Fruit fly (Drosophila melanogaster): Measurements from ENCODE around the gene Blos2.

Gene Blos2

DNA sequence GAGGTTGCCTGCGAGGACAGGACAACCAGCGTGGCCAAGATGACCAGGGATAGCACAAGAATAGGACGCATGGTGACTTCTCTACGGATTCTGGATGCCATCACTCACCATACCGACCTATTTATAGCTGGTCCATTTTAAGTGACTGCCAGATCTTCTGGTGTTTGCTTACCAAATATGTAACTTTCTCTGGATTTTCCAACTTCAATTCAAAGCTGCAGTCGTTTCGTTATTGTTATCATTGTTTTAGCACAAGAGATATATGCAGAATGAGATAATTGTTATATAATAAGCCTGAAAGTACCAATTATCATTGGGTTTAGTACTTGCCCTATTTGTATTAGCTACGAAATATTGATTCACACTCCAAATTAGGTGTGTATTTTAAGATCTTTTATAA, 42.4 kb downstream of the Blos2 start, which contains the start of gene CG32071:
CG32071 (minus strand) TSS at position 101 of the 400 bp plus-strand sequence.
- no peak for TF ChIP-seq CG9948 (tag; optimal IDR thresholded peaks at IDR 0.05)
- no peak for TF ChIP-seq CG8159 (tag; optimal IDR thresholded peaks at IDR 0.05)
- TF ChIP-seq CG17806 (tag; optimal IDR thresholded peaks at IDR 0.05), result no peak
- TF ChIP-seq rn (GFP tag; IDR thresholded peaks at IDR 0.05), result no peak
- TF ChIP-seq Ets98B (GFP tag; IDR thresholded peaks at IDR 0.05), result no peak
- no peak for TF ChIP-seq CG14655 (GFP tag; optimal IDR thresholded peaks at IDR 0.05)
- TF ChIP-seq Snoo (tag; optimal IDR thresholded peaks at IDR 0.05), result no peak
- TF ChIP-seq CG10348 (GFP tag; IDR thresholded peaks at IDR 0.05), result no peak
- TF ChIP-seq EcR (GFP tag; optimal IDR thresholded peaks at IDR 0.05), result no peak
- TF ChIP-seq Pif1A (GFP tag; optimal IDR thresholded peaks at IDR 0.05), result no peak
- no peak for TF ChIP-seq fd96Ca (GFP tag; IDR thresholded peaks at IDR 0.05)
- TF ChIP-seq CG34367 (tag; optimal IDR thresholded peaks at IDR 0.05), result no peak
- no peak for TF ChIP-seq CG8301 (tag; optimal IDR thresholded peaks at IDR 0.05)
- TF ChIP-seq CG15710 (tag; optimal IDR thresholded peaks at IDR 0.05), result no peak
- no peak for TF ChIP-seq CG4496 (GFP tag; IDR thresholded peaks at IDR 0.05)
- TF ChIP-seq CG12605 (GFP tag; IDR thresholded peaks at IDR 0.05), result no peak

DNA sequence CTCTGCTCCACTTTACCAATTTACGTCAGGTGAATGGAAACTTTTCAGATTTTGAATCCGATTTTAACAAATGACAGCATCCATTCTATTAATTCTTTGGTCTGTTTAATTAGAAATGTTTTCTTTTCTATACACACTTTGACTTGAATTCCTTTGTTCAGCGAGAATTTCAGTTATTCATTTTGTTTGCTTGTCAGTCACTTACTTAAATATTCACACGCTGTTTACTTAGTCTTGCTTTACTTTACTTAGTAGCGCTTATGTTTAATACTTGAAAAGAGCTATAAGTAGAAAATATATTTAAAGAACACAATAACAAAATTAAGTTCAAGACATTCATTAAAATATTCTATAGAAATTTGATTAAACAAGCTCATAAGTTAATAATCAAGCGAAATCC, 46.1 kb downstream of the Blos2 start, which contains the start of gene CG32073:
CG32073 (minus strand) TSS at position 151 of the 400 bp plus-strand sequence.
- no peak for TF ChIP-seq Pif1B (GFP tag; optimal IDR thresholded peaks at IDR 0.05)
- TF ChIP-seq Snoo (tag; optimal IDR thresholded peaks at IDR 0.05), result no peak
- no peak for TF ChIP-seq CG8301 (tag; optimal IDR thresholded peaks at IDR 0.05)
- no peak for TF ChIP-seq Ets98B (GFP tag; IDR thresholded peaks at IDR 0.05)
- no peak for TF ChIP-seq CG34367 (tag; optimal IDR thresholded peaks at IDR 0.05)
- no peak for TF ChIP-seq CG12605 (GFP tag; IDR thresholded peaks at IDR 0.05)
- no peak for TF ChIP-seq CG10348 (GFP tag; IDR thresholded peaks at IDR 0.05)

DNA sequence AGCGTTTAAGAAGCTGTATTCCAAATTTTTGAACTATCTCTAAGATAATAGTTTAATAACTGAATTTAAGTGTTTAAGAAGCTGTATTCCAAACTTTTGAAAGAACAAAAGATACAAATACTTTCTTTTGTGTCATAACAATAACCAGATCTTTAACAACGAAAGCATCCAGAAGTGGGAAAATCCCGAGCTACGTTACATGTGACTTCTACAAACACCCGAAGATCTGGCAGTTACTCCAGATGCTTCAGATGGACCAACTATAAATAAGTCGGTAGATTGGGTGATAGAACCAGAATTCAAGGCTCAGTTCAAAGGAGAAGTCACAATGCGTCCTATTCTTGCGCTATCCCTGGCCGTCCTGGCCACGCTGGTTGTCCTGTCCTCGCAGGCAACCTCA, 46.6 kb downstream of the Blos2 start, which contains the start of gene CG12522:
CG12522 (plus strand) TSS at position 301 of the 400 bp plus-strand sequence.
- TF ChIP-seq Pif1A (GFP tag; optimal IDR thresholded peaks at IDR 0.05) (no peak), fd96Ca (GFP tag; IDR thresholded peaks at IDR 0.05) (no peak), CG13204 (GFP tag; optimal IDR thresholded peaks at IDR 0.05) (no peak), CG10348 (GFP tag; IDR thresholded peaks at IDR 0.05) (no peak), CG9948 (tag; optimal IDR thresholded peaks at IDR 0.05) (no peak), CG12605 (GFP tag; IDR thresholded peaks at IDR 0.05) (no peak), CG15710 (tag; optimal IDR thresholded peaks at IDR 0.05) (no peak), CG8159 (tag; optimal IDR thresholded peaks at IDR 0.05) (no peak), CG34367 (tag; optimal IDR thresholded peaks at IDR 0.05) (no peak)

DNA sequence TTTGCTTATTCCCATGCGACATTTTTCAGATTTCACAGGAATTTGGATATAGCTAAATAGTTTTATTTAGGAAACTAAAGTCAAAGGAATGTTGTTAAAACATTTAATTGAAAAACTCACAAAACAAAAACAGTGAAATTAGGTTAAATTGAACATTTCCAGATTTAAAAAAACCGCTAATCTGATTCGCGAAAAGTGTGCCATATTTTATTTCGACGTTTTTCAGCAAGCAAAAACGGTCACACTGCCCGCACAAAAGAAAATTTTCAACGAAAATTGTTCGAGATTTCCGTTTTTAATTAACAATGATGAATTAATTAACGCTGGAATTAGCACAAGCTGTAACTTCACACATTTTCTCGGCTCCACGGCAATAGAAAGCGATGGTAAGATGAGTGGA, 48.1 kb downstream of the Blos2 start, which contains the start of the genes CG34012 and emei:
CG34012 (minus strand) TSS at position 52 of the 400 bp plus-strand sequence.
emei (plus strand) TSS at position 237 of the 400 bp plus-strand sequence.
- TF ChIP-seq gl (tag; optimal IDR thresholded peaks at IDR 0.05) (no peak), CG34367 (tag; optimal IDR thresholded peaks at IDR 0.05) (no peak), CG13204 (GFP tag; optimal IDR thresholded peaks at IDR 0.05) (no peak), CG12605 (GFP tag; IDR thresholded peaks at IDR 0.05) (no peak), CG4496 (GFP tag; IDR thresholded peaks at IDR 0.05) (no peak), CG8301 (tag; optimal IDR thresholded peaks at IDR 0.05) (no peak)

Data from whole organism, pupa.